Fruit fly (Drosophila melanogaster) whole organism, embryonic: ENCODE measurements around the gene Vha68-3.

Source experiments
- Adf1 ChIP-seq: fragments of 200-800 bp; sonication (Bioruptor generic); IDR thresholded peaks from 2 replicates; pipeline ENCODE4 v1.3.6; 2022; ENCODE audit warnings: missing biosample characterization, missing genetic modification characterization
- Awh ChIP-seq: fragments of 200-800 bp; sonication (Bioruptor generic); IDR thresholded peaks from 2 replicates; pipeline ENCODE4, ENCODE4 v1.3.6; 2022; ENCODE audit warnings: missing biosample characterization, missing genetic modification characterization
- Bdp1 ChIP-seq: fragments of 200-800 bp; sonication (Bioruptor generic); optimal IDR thresholded peaks from 3 replicates; lab custom pipeline; 2016; ENCODE audit warnings: missing biosample characterization, missing genetic modification characterization
- CG10267 ChIP-seq: fragments of 200-800 bp; sonication (Bioruptor generic); optimal IDR thresholded peaks from 2 replicates; lab custom pipeline; 2018; ENCODE audit warnings: missing biosample characterization, mild to moderate bottlenecking, missing genetic modification characterization, moderate library complexity
- CG10462 ChIP-seq: fragments of 200-800 bp; sonication (Bioruptor generic); optimal IDR thresholded peaks from 2 replicates; lab custom pipeline; 2016; ENCODE audit warnings: missing biosample characterization, missing genetic modification characterization
- CG17385 ChIP-seq: fragments of 200-800 bp; sonication (Bioruptor generic); optimal IDR thresholded peaks from 3 replicates; lab custom pipeline; 2018; ENCODE audit warnings: missing biosample characterization, mild to moderate bottlenecking, missing genetic modification characterization
- CG34376 ChIP-seq: fragments of 200-800 bp; sonication (Bioruptor generic); optimal IDR thresholded peaks from 2 replicates; lab custom pipeline; 2018; ENCODE audit warnings: missing biosample characterization, mild to moderate bottlenecking, missing genetic modification characterization
- CG42726 ChIP-seq: fragments of 200-800 bp; sonication (Bioruptor generic); IDR thresholded peaks from 2 replicates; pipeline ENCODE4 v1.3.6; 2022; ENCODE audit warnings: missing biosample characterization, missing genetic modification characterization; ENCODE audit not compliant: partially characterized antibody
- CG6654 ChIP-seq: fragments of 200-800 bp; sonication (Bioruptor generic); optimal IDR thresholded peaks from 2 replicates; lab custom pipeline; 2017; ENCODE audit warnings: missing biosample characterization, mild to moderate bottlenecking, missing genetic modification characterization
- CG9727 ChIP-seq: fragments of 200-800 bp; sonication (Bioruptor generic); optimal IDR thresholded peaks from 3 replicates; lab custom pipeline; 2017; ENCODE audit warnings: missing biosample characterization, mild to moderate bottlenecking, missing genetic modification characterization
- CHES-1-like ChIP-seq: fragments of 200-800 bp; sonication (Bioruptor generic); optimal IDR thresholded peaks from 2 replicates; lab custom pipeline; 2016; ENCODE audit warnings: missing biosample characterization, missing genetic modification characterization
- CTCF ChIP-seq: fragments of 200-800 bp; sonication (Bioruptor generic); optimal IDR thresholded peaks from 2 replicates; lab custom pipeline; 2017; ENCODE audit warnings: missing biosample characterization, mild to moderate bottlenecking, missing genetic modification characterization, moderate library complexity
- Chrac-16 ChIP-seq: fragments of 200-800 bp; sonication (Bioruptor generic); optimal IDR thresholded peaks from 3 replicates; lab custom pipeline; 2016; ENCODE audit warnings: missing biosample characterization, missing genetic modification characterization
- E2f1 ChIP-seq: fragments of 200-800 bp; sonication (Bioruptor generic); IDR thresholded peaks from 2 replicates; pipeline ENCODE4 v1.3.6; 2022; ENCODE audit warnings: missing biosample characterization, missing genetic modification characterization
- E2f2 ChIP-seq: fragments of 200-800 bp; sonication (Bioruptor generic); IDR thresholded peaks from 2 replicates; pipeline ENCODE4 v1.3.6; 2022; ENCODE audit warnings: missing biosample characterization, missing genetic modification characterization
- Eip74EF ChIP-seq, 2 experiments: fragments of 200-800 bp in 1 of 2; fragments of >200 bp in 1 of 2; sonication (Bioruptor generic) in 1 of 2; optimal IDR thresholded peaks; 2 replicates each; lab custom pipeline; 2017 to 2019; ENCODE audit warnings: missing biosample characterization in 2 of 2, missing genetic modification characterization in 2 of 2, mild to moderate bottlenecking in 1 of 2, moderate library complexity in 1 of 2
- Fer1 ChIP-seq: fragments of 200-800 bp; sonication (Bioruptor generic); optimal IDR thresholded peaks from 2 replicates; lab custom pipeline; 2017; ENCODE audit warnings: missing biosample characterization, mild to moderate bottlenecking, missing genetic modification characterization
- MBD-R2 ChIP-seq: fragments of 200-800 bp; sonication (Bioruptor generic); IDR thresholded peaks from 2 replicates; pipeline ENCODE4 v1.3.6; 2022; ENCODE audit warnings: missing biosample characterization, missing genetic modification characterization
- MESR4 ChIP-seq: fragments of 200-800 bp; sonication (Bioruptor generic); optimal IDR thresholded peaks from 2 replicates; lab custom pipeline; 2018; ENCODE audit warnings: missing biosample characterization, mild to moderate bottlenecking, missing genetic modification characterization, moderate library complexity
- PHDP ChIP-seq: fragments of 200-800 bp; sonication (Bioruptor generic); optimal IDR thresholded peaks from 3 replicates; lab custom pipeline; 2018; ENCODE audit warnings: missing biosample characterization, mild to moderate bottlenecking, missing genetic modification characterization, moderate library complexity
- Scr ChIP-seq: fragments of 200-800 bp; sonication (Bioruptor generic); IDR thresholded peaks from 2 replicates; pipeline ENCODE4 v1.3.6; 2022; ENCODE audit warnings: missing biosample characterization, missing genetic modification characterization; ENCODE audit not compliant: partially characterized antibody
- Tbp ChIP-seq: fragments of >200 bp; optimal IDR thresholded peaks from 2 replicates; lab custom pipeline; 2018; ENCODE audit warnings: missing biosample characterization, missing genetic modification characterization
- YL-1 ChIP-seq: fragments of 200-800 bp; sonication (Bioruptor generic); optimal IDR thresholded peaks from 3 replicates; lab custom pipeline; 2017; ENCODE audit warnings: missing biosample characterization, mild to moderate bottlenecking, missing genetic modification characterization
- abd-A ChIP-seq: fragments of 200-800 bp; sonication (Bioruptor generic); optimal IDR thresholded peaks from 3 replicates; lab custom pipeline; 2019; ENCODE audit warnings: missing biosample characterization, mild to moderate bottlenecking, missing genetic modification characterization, moderate library complexity
- amos ChIP-seq: fragments of 200-800 bp; sonication (Bioruptor generic); IDR thresholded peaks from 2 replicates; pipeline ENCODE4 v1.3.6; 2022; ENCODE audit warnings: missing biosample characterization, missing genetic modification characterization; ENCODE audit not compliant: partially characterized antibody
- bcd ChIP-seq: fragments of 200-800 bp; sonication (Bioruptor generic); optimal IDR thresholded peaks from 2 replicates; lab custom pipeline; 2017; ENCODE audit warnings: missing biosample characterization, mild to moderate bottlenecking, missing genetic modification characterization
- bowl ChIP-seq: fragments of 200-800 bp; sonication (Bioruptor generic); IDR thresholded peaks from 2 replicates; pipeline ENCODE4 v1.3.6; 2022; ENCODE audit warnings: missing biosample characterization, missing genetic modification characterization
- crol ChIP-seq: fragments of 200-800 bp; sonication (Bioruptor generic); IDR thresholded peaks from 2 replicates; pipeline ENCODE4 v1.3.6; 2022; ENCODE audit warnings: missing biosample characterization, missing genetic modification characterization
- dysf ChIP-seq: fragments of 200-800 bp; sonication (Bioruptor generic); IDR thresholded peaks from 3 replicates; pipeline ENCODE4 v1.3.6; 2022; ENCODE audit warnings: missing biosample characterization, missing genetic modification characterization
- gfzf ChIP-seq: fragments of 200-800 bp; sonication (Bioruptor generic); optimal IDR thresholded peaks from 2 replicates; lab custom pipeline; 2016; ENCODE audit warnings: missing biosample characterization, mild to moderate bottlenecking, missing genetic modification characterization, moderate library complexity
- hbn ChIP-seq: fragments of 200-800 bp; sonication (Bioruptor generic); IDR thresholded peaks from 2 replicates; pipeline ENCODE4 v1.3.6; 2022; ENCODE audit warnings: missing biosample characterization, missing genetic modification characterization; ENCODE audit not compliant: partially characterized antibody
- lmd ChIP-seq: fragments of 200-800 bp; sonication (Bioruptor generic); IDR thresholded peaks from 2 replicates; pipeline ENCODE4 v1.3.6; 2022; ENCODE audit warnings: missing biosample characterization, missing genetic modification characterization
- lov ChIP-seq, 2 experiments: fragments of 200-800 bp in 1 of 2; fragments of >200 bp in 1 of 2; sonication (Bioruptor generic) in 1 of 2; IDR thresholded peaks in 1 of 2; optimal IDR thresholded peaks in 1 of 2; 2 replicates in 1 of 2; 3 replicates in 1 of 2; pipeline versions ENCODE4 v1.3.6 to Lab custom; 2017 to 2022; ENCODE audit warnings: missing biosample characterization in 1 of 2, missing genetic modification characterization in 1 of 2
- odd ChIP-seq: fragments of 200-800 bp; sonication (Bioruptor generic); optimal IDR thresholded peaks from 2 replicates; lab custom pipeline; 2017; ENCODE audit warnings: missing biosample characterization, mild to moderate bottlenecking, missing genetic modification characterization
- onecut ChIP-seq: fragments of 200-800 bp; sonication (Bioruptor generic); IDR thresholded peaks from 2 replicates; pipeline ENCODE4 v1.3.6; 2022; ENCODE audit warnings: missing biosample characterization, missing genetic modification characterization
- org-1 ChIP-seq: fragments of 200-800 bp; sonication (Bioruptor generic); optimal IDR thresholded peaks from 2 replicates; lab custom pipeline; 2017; ENCODE audit warnings: missing biosample characterization, missing genetic modification characterization
- otp ChIP-seq: fragments of 200-800 bp; sonication (Bioruptor generic); IDR thresholded peaks from 3 replicates; pipeline ENCODE4, ENCODE4 v1.3.6; 2022; ENCODE audit warnings: missing biosample characterization, missing genetic modification characterization
- pan ChIP-seq, 4 experiments: fragments of >200 bp in 3 of 4; fragments of 200-800 bp in 1 of 4; sonication (Bioruptor generic) in 1 of 4; optimal IDR thresholded peaks in 3 of 4; IDR thresholded peaks in 1 of 4; 2 replicates each; pipeline versions ENCODE4 v1.3.6 to Lab custom; 2017 to 2022; ENCODE audit warnings: missing biosample characterization in 2 of 4, missing genetic modification characterization in 2 of 4, mixed read lengths in 1 of 4
- pfk ChIP-seq: fragments of 200-800 bp; sonication (Bioruptor generic); optimal IDR thresholded peaks from 2 replicates; lab custom pipeline; 2018; ENCODE audit warnings: missing biosample characterization, mild to moderate bottlenecking, missing genetic modification characterization, moderate library complexity
- pnt ChIP-seq: fragments of 200-800 bp; sonication (Bioruptor generic); optimal IDR thresholded peaks from 3 replicates; lab custom pipeline; 2016; ENCODE audit warnings: missing biosample characterization, missing genetic modification characterization
- pzg ChIP-seq: fragments of 200-800 bp; sonication (Bioruptor generic); optimal IDR thresholded peaks from 3 replicates; lab custom pipeline; 2018; ENCODE audit warnings: missing biosample characterization, mild to moderate bottlenecking, missing genetic modification characterization, moderate library complexity
- sima ChIP-seq: fragments of 200-800 bp; sonication (Bioruptor generic); optimal IDR thresholded peaks from 2 replicates; lab custom pipeline; 2016; ENCODE audit warnings: missing biosample characterization, missing genetic modification characterization
- trh ChIP-seq: fragments of 200-800 bp; sonication (Bioruptor generic); optimal IDR thresholded peaks from 2 replicates; lab custom pipeline; 2016; ENCODE audit warnings: missing biosample characterization, missing genetic modification characterization
- unc-4 ChIP-seq: fragments of 200-800 bp; sonication (Bioruptor generic); IDR thresholded peaks from 2 replicates; pipeline ENCODE4 v1.3.6; 2022; ENCODE audit warnings: missing biosample characterization, missing genetic modification characterization; ENCODE audit not compliant: partially characterized antibody
- usp ChIP-seq: fragments of >200 bp; optimal IDR thresholded peaks from 2 replicates; lab custom pipeline; 2017; ENCODE audit warnings: missing biosample characterization, missing genetic modification characterization
- vnd ChIP-seq: fragments of 200-800 bp; sonication (Bioruptor generic); IDR thresholded peaks from 3 replicates; pipeline ENCODE4 v1.3.6; 2022; ENCODE audit warnings: missing biosample characterization, missing genetic modification characterization; ENCODE audit not compliant: partially characterized antibody
- zfh2 ChIP-seq: fragments of 200-800 bp; sonication (Bioruptor generic); optimal IDR thresholded peaks from 2 replicates; lab custom pipeline; 2016; ENCODE audit warnings: missing biosample characterization, missing genetic modification characterization

Gene Vha68-3

DNA sequence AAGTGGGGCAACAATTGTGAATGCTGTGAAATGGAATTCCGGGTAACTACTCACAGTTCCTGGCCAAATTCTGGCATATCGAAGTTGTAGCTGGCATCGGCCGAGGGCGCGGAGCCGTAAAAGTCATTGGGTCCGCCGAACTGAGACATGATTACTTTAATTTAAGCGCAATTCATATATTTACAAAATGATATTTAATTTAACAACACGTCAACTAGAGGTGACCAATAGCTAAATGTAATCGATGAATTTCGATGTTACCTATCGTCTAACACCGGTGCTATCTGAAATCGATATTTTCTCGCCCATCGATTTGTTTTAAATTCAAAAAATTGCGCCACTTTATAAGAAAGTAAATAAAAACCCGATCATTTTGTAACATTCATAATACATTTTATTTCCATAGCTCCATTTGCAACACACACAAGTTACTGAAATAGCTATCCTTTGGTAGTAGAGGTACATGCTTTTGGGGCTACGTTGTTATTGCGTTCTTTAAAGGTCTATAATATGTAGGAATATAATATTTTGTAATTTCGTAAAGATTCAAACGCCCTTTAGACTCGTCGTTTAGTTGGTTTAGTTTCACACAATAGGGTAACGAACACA is 21.9 kb downstream of the Vha68-3 start, which contains the start of gene Yip1d1 (continued):
- TF ChIP-seq E2f2 (peak; percentile 94), CG10462 (no peak), crol (no peak), abd-A (tag; lab: Kevin White, UChicago) (no peak), CHES-1-like (no peak), CG9727 (no peak), zfh2 (GFP tag; lab: Kevin White, UChicago) (no peak), unc-4 (GFP tag; lab: Robert Waterston, UW) (peak; percentile 97), Fer1 (no peak), hbn (GFP tag; lab: Robert Waterston, UW) (peak; percentile 96), bcd (GFP tag; lab: Kevin White, UChicago) (no peak), otp (GFP tag; lab: Robert Waterston, UW) (no peak), sima (GFP tag; lab: Kevin White, UChicago) (no peak), Adf1 (GFP tag; lab: Robert Waterston, UW) (no peak), Tbp (no peak), CG34376 (no peak), usp (GFP tag; lab: Kevin White, UChicago) (no peak), CG6654 (no peak), Eip74EF (GFP tag; optimal IDR thresholded peaks at IDR 0.05; lab: Kevin White, UChicago) (no peak), lmd (GFP tag; lab: Robert Waterston, UW) (no peak), odd (no peak), E2f1 (GFP tag; lab: Robert Waterston, UW) (no peak), CG10267 (tag; lab: Kevin White, UChicago) (peak; percentile 52), org-1 (GFP tag; lab: Kevin White, UChicago) (no peak), pzg (GFP tag; lab: Kevin White, UChicago) (peak; percentile 70), vnd (GFP tag; lab: Robert Waterston, UW) (peak; percentile 89), MESR4 (GFP tag; lab: Kevin White, UChicago) (peak; percentile 43), Scr (GFP tag; lab: Robert Waterston, UW) (peak; percentile 93), PHDP (tag; lab: Kevin White, UChicago) (peak; percentile 18), dysf (GFP tag; lab: Robert Waterston, UW) (no peak), CG42726 (peak; percentile 73; the same call in 1 of the 2 replicates)

dm6 chr2L:13003659-13004058 is 25.1 kb downstream of the Vha68-3 start:
- TF ChIP-seq MESR4 (GFP tag; lab: Kevin White, UChicago) (peak; percentile 80), CG17385 (GFP tag; lab: Kevin White, UChicago) (peak; percentile 61), Chrac-16 (GFP tag; lab: Kevin White, UChicago) (no peak), trh (GFP tag; lab: Kevin White, UChicago) (no peak), CTCF (GFP tag; lab: Kevin White, UChicago) (peak; percentile 94), MBD-R2 (peak; percentile 57), pfk (GFP tag; lab: Kevin White, UChicago) (no peak), onecut (GFP tag; lab: Robert Waterston, UW) (peak; percentile 100), pnt (no peak), lov (optimal IDR thresholded peaks at IDR 0.05; lab: Kevin White, UChicago) (no peak), lov (GFP tag; IDR thresholded peaks at IDR 0.05; lab: Robert Waterston, UW) (0 out of 3 replicates have a peak, but pooled peaks have one; percentile 11), Bdp1 (GFP tag; lab: Kevin White, UChicago) (no peak), gfzf (peak; percentile 0), Awh (0 out of 2 replicates have a peak, but pooled peaks have one; percentile 25), YL-1 (GFP tag; lab: Kevin White, UChicago) (peak; percentile 1), crol (peak; percentile 75), bowl (GFP tag; lab: Robert Waterston, UW) (0 out of 2 replicates have a peak, but pooled peaks have one; percentile 19), amos (GFP tag; lab: Robert Waterston, UW) (no peak), pan (optimal IDR thresholded peaks at IDR 0.05; lab: Kevin White, UChicago) (no peak), pan (GFP tag; optimal IDR thresholded peaks at IDR 0.05 in 1 of 2, IDR thresholded peaks at IDR 0.05 in 1 of 2) (peak in 1 of 2 experiments; percentile 8)
